Worm (Caenorhabditis elegans) whole organism, L2 larva: ENCODE results near the gene angl-1.

Experiments used
- C34F6.9 ChIP-seq: fragments of 150-350 bp; optimal IDR thresholded peaks from 2 replicates; lab custom pipeline; 2014; ENCODE audit warnings: missing biosample characterization, missing genetic modification characterization
- R02D3.7 ChIP-seq: fragments of 150-350 bp; optimal IDR thresholded peaks from 2 replicates; lab custom pipeline; 2014; ENCODE audit warnings: missing biosample characterization, missing genetic modification characterization
- Y55F3AM.14 ChIP-seq: fragments of 200-800 bp; sonication (Bioruptor generic); optimal IDR thresholded peaks from 2 replicates; lab custom pipeline; 2018; ENCODE audit warnings: mild to moderate bottlenecking, missing genetic modification characterization, missing compliant biosample characterization
- alr-1 ChIP-seq: fragments of 150-350 bp; optimal IDR thresholded peaks from 2 replicates; lab custom pipeline; 2014; ENCODE audit warnings: missing biosample characterization, missing genetic modification characterization
- aly-2 ChIP-seq: fragments of 150-350 bp; optimal IDR thresholded peaks from 2 replicates; lab custom pipeline; 2014; ENCODE audit warnings: missing biosample characterization, missing genetic modification characterization
- blmp-1 ChIP-seq: sonication (generic microtip); optimal IDR thresholded peaks from 2 replicates; lab custom pipeline; 2017; ENCODE audit warnings: missing genetic modification characterization, mild to moderate bottlenecking, missing compliant biosample characterization, antibody characterized with exemption, moderate library complexity; ENCODE audit not compliant: insufficient read depth
- ceh-82 ChIP-seq: fragments of 150-350 bp; optimal IDR thresholded peaks from 2 replicates; lab custom pipeline; 2014; ENCODE audit warnings: missing biosample characterization, missing genetic modification characterization
- crh-2 ChIP-seq: sonication (generic microtip); optimal IDR thresholded peaks from 2 replicates; lab custom pipeline; 2017; ENCODE audit warnings: missing biosample characterization, missing genetic modification characterization
- dmd-4 ChIP-seq: sonication (generic microtip); optimal IDR thresholded peaks from 2 replicates; lab custom pipeline; 2017; ENCODE audit warnings: missing biosample characterization, missing genetic modification characterization
- egl-27 ChIP-seq: sonication (generic microtip); optimal IDR thresholded peaks from 3 replicates; lab custom pipeline; 2017; ENCODE audit warnings: missing biosample characterization, missing genetic modification reagents, missing genetic modification characterization
- elt-1 ChIP-seq: fragments of 150-350 bp; optimal IDR thresholded peaks from 2 replicates; lab custom pipeline; 2014; ENCODE audit warnings: missing biosample characterization, missing genetic modification characterization
- elt-3 ChIP-seq: sonication (generic microtip); optimal IDR thresholded peaks from 2 replicates; lab custom pipeline; 2017; ENCODE audit warnings: missing biosample characterization, missing genetic modification characterization
- fos-1 ChIP-seq: fragments of 150-350 bp; optimal IDR thresholded peaks from 2 replicates; lab custom pipeline; 2014; ENCODE audit warnings: missing biosample characterization, missing genetic modification characterization
- gmeb-1 ChIP-seq: fragments of 150-350 bp; optimal IDR thresholded peaks from 2 replicates; lab custom pipeline; 2014; ENCODE audit warnings: missing biosample characterization, missing genetic modification characterization
- lin-11 ChIP-seq: fragments of 150-350 bp; sonication (generic microtip); optimal IDR thresholded peaks from 2 replicates; lab custom pipeline; 2014; ENCODE audit warnings: missing biosample characterization, missing genetic modification characterization, inconsistent platforms, mixed read lengths
- lin-13 ChIP-seq: fragments of 150-350 bp; optimal IDR thresholded peaks from 2 replicates; lab custom pipeline; 2014; ENCODE audit warnings: missing biosample characterization, missing genetic modification reagents, missing genetic modification characterization
- lin-39 ChIP-seq: fragments of 150-350 bp; optimal IDR thresholded peaks from 2 replicates; lab custom pipeline; 2014; ENCODE audit warnings: missing biosample characterization, missing genetic modification reagents, missing genetic modification characterization
- lsy-2 ChIP-seq, 2 experiments: fragments of 150-350 bp in 1 of 2; sonication (generic microtip) in 1 of 2; optimal IDR thresholded peaks; 2 replicates each; lab custom pipeline; 2014 to 2017; ENCODE audit warnings: missing biosample characterization in 2 of 2, missing genetic modification characterization in 2 of 2
- nhr-10 ChIP-seq: sonication (generic microtip); optimal IDR thresholded peaks from 2 replicates; lab custom pipeline; 2017; ENCODE audit warnings: missing biosample characterization, missing genetic modification characterization
- nhr-12 ChIP-seq: fragments of 150-350 bp; optimal IDR thresholded peaks from 2 replicates; lab custom pipeline; 2014; ENCODE audit warnings: missing biosample characterization, missing genetic modification characterization
- nhr-129 ChIP-seq: fragments of 150-350 bp; optimal IDR thresholded peaks from 2 replicates; lab custom pipeline; 2014; ENCODE audit warnings: missing biosample characterization, missing genetic modification characterization
- nhr-23 ChIP-seq: fragments of 150-350 bp; optimal IDR thresholded peaks from 2 replicates; lab custom pipeline; 2014; ENCODE audit warnings: missing biosample characterization, missing genetic modification reagents, missing genetic modification characterization
- nhr-237 ChIP-seq: fragments of 150-350 bp; optimal IDR thresholded peaks from 2 replicates; lab custom pipeline; 2014; ENCODE audit warnings: missing biosample characterization, missing genetic modification characterization
- nhr-25 ChIP-seq: fragments of 150-350 bp; sonication (generic microtip); optimal IDR thresholded peaks from 3 replicates; lab custom pipeline; 2014; ENCODE audit warnings: missing biosample characterization, missing genetic modification characterization
- nhr-6 ChIP-seq: fragments of 150-350 bp; optimal IDR thresholded peaks from 2 replicates; lab custom pipeline; 2014; ENCODE audit warnings: missing biosample characterization, missing genetic modification characterization
- nhr-77 ChIP-seq: fragments of 150-350 bp; optimal IDR thresholded peaks from 2 replicates; lab custom pipeline; 2014; ENCODE audit warnings: missing biosample characterization, missing genetic modification characterization
- peb-1 ChIP-seq: fragments of 150-350 bp; optimal IDR thresholded peaks from 2 replicates; lab custom pipeline; 2014; ENCODE audit warnings: missing biosample characterization, missing genetic modification characterization
- sem-4 ChIP-seq: fragments of 150-350 bp; optimal IDR thresholded peaks from 2 replicates; lab custom pipeline; 2014; ENCODE audit warnings: missing biosample characterization, missing genetic modification reagents, missing genetic modification characterization
- sma-9 ChIP-seq, 2 experiments: fragments of 150-350 bp in 1 of 2; sonication (generic microtip) in 1 of 2; optimal IDR thresholded peaks; 2 replicates each; lab custom pipeline; 2014 to 2016; ENCODE audit warnings: missing genetic modification characterization in 2 of 2, mild to moderate bottlenecking in 1 of 2, missing biosample characterization in 1 of 2, missing compliant biosample characterization in 1 of 2, missing genetic modification reagents in 1 of 2, moderate library complexity in 1 of 2
- snpc-4 ChIP-seq: fragments of 150-350 bp; optimal IDR thresholded peaks from 2 replicates; lab custom pipeline; 2014; ENCODE audit warnings: missing biosample characterization, missing genetic modification characterization
- unc-39 ChIP-seq: fragments of 150-350 bp; optimal IDR thresholded peaks from 2 replicates; lab custom pipeline; 2014; ENCODE audit warnings: missing biosample characterization, missing genetic modification characterization
- zag-1 ChIP-seq: fragments of 150-350 bp; optimal IDR thresholded peaks from 2 replicates; lab custom pipeline; 2014; ENCODE audit warnings: missing biosample characterization, missing genetic modification characterization
- ztf-11 ChIP-seq: sonication (generic microtip); optimal IDR thresholded peaks from 2 replicates; lab custom pipeline; 2017; ENCODE audit warnings: missing biosample characterization, missing genetic modification characterization

angl-1 gene

ce11 chrV:2639035-2639434 lies 13.8 kb upstream of the angl-1 start, which contains the start of gene W02H5.2:
Gene W02H5.2, plus strand, starts transcription at chrV:2639335.
- TF ChIP-seq lin-11 (tag; lab: Kevin White, UChicago) = no peak
- TF ChIP-seq alr-1 (tag; lab: Kevin White, UChicago) = no peak
- TF ChIP-seq fos-1 (tag; lab: Kevin White, UChicago) = no peak
- TF ChIP-seq crh-2 (tag; lab: Kevin White, UChicago) = no peak
- TF ChIP-seq C34F6.9 (tag; lab: Kevin White, UChicago) = no peak
- no peak for TF ChIP-seq ceh-82 (tag; lab: Kevin White, UChicago)
- TF ChIP-seq ztf-11 (tag; lab: Kevin White, UChicago) = no peak
- TF ChIP-seq snpc-4 = no peak
- no peak for TF ChIP-seq Y55F3AM.14 (GFP tag; lab: Kevin White, UChicago)
- TF ChIP-seq egl-27 (tag; lab: Kevin White, UChicago) = no peak

DNA sequence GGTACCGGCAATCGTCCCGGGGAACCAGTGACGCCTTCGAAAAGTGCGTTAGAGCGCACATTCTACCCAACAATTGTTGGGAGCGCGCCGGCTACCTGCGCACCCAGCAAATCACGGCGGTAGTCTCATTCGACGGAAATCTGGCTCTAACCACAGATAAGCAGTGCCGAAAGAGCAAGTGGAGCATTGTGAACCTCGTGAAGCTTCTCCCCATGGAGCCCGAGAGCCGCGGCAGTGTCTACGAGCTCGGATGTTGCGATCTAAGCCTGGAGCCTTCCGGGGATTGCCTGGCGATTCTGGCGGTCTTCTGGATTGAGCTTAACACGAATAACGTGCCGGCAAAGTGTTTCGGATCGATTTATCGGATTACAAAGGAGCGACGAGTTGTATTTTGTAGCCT lies 13.4 kb upstream of the angl-1 start:
- TF ChIP-seq nhr-237 (tag; lab: Kevin White, UChicago) (no peak), sma-9 (GFP tag; optimal IDR thresholded peaks at IDR 0.05; lab: Kevin White, UChicago) (no peak), sma-9 (tag; optimal IDR thresholded peaks at IDR 0.05; lab: Kevin White, UChicago) (no peak), R02D3.7 (tag; lab: Kevin White, UChicago) (no peak), blmp-1 (no peak), Y55F3AM.14 (GFP tag; lab: Kevin White, UChicago) (no peak), unc-39 (tag; lab: Kevin White, UChicago) (no peak)

- no peak for TF ChIP-seq nhr-12 (tag; lab: Kevin White, UChicago)
- TF ChIP-seq dmd-4 (tag; lab: Kevin White, UChicago) = no peak
- TF ChIP-seq gmeb-1 (tag; lab: Kevin White, UChicago) = no peak
- no peak for TF ChIP-seq nhr-23 (tag; lab: Kevin White, UChicago)
- no peak for TF ChIP-seq fos-1 (tag; lab: Kevin White, UChicago)
- TF ChIP-seq nhr-25 (tag; lab: Kevin White, UChicago) = no peak
- no peak for TF ChIP-seq elt-1 (tag; lab: Kevin White, UChicago)
- TF ChIP-seq unc-39 (tag; lab: Kevin White, UChicago) = no peak
- TF ChIP-seq C34F6.9 (tag; lab: Kevin White, UChicago) = no peak
- TF ChIP-seq blmp-1 = no peak
- TF ChIP-seq peb-1 (tag; lab: Kevin White, UChicago) = no peak
- TF ChIP-seq aly-2 (tag; lab: Kevin White, UChicago) = no peak
- TF ChIP-seq lin-13 (GFP tag; lab: Kevin White, UChicago) = no peak
- TF ChIP-seq, all 48 proteins: peak for 0
Observed at ce11 chrV:2646067-2646466, 6.8 kb upstream of the angl-1 start.

- TF ChIP-seq nhr-10 (tag; lab: Kevin White, UChicago) = no peak
- TF ChIP-seq nhr-77 = no peak
- no peak for TF ChIP-seq ceh-82 (tag; lab: Kevin White, UChicago)
- TF ChIP-seq elt-3 (tag; lab: Kevin White, UChicago) = no peak
- no peak for TF ChIP-seq sem-4 (tag; lab: Kevin White, UChicago)
- no peak for TF ChIP-seq lin-39 (tag; lab: Kevin White, UChicago)
- TF ChIP-seq dmd-4 (tag; lab: Kevin White, UChicago) = no peak
- no peak for TF ChIP-seq zag-1
- no peak for TF ChIP-seq nhr-129
Observed at ce11 chrV:2647222-2647796, 5.6 kb upstream of the angl-1 start.

ce11 chrV:2650980-2651379 lies 1.9 kb upstream of the angl-1 start:
- TF ChIP-seq ceh-82 (tag; lab: Kevin White, UChicago) (no peak), elt-1 (tag; lab: Kevin White, UChicago) (no peak)
- TF ChIP-seq, all 48 proteins: peak for 0

- no peak for TF ChIP-seq alr-1 (tag; lab: Kevin White, UChicago)
- TF ChIP-seq Y55F3AM.14 (GFP tag; lab: Kevin White, UChicago) = no peak
- TF ChIP-seq nhr-25 (tag; lab: Kevin White, UChicago) = no peak
- TF ChIP-seq nhr-23 (tag; lab: Kevin White, UChicago) = no peak
- TF ChIP-seq lsy-2 (tag; optimal IDR thresholded peaks at IDR 0.05; lab: Kevin White, UChicago) = no peak
- TF ChIP-seq peb-1 (tag; lab: Kevin White, UChicago) = no peak
- TF ChIP-seq nhr-237 (tag; lab: Kevin White, UChicago) = no peak
- TF ChIP-seq nhr-6 (tag; lab: Kevin White, UChicago) = no peak
Observed at ce11 chrV:2656159-2656558, 3.3 kb downstream of the angl-1 start.
